Worm (Caenorhabditis elegans) whole organism, L4/young adult: ENCODE measurements around the gene C05D10.4.

Experiments
- W03F9.2 ChIP-seq: fragments of 150-350 bp; optimal IDR thresholded peaks from 2 replicates; lab custom pipeline; 2014; ENCODE audit warnings: missing biosample characterization, missing genetic modification characterization
- dao-5 ChIP-seq: sonication (generic microtip); optimal IDR thresholded peaks from 2 replicates; lab custom pipeline; 2016; ENCODE audit warnings: missing genotype, missing genetic modification characterization, moderate library complexity, missing compliant biosample characterization
- him-1 ChIP-seq: sonication (generic microtip); optimal IDR thresholded peaks from 2 replicates; lab custom pipeline; 2016; ENCODE audit warnings: missing genotype, missing genetic modification reagents, missing genetic modification characterization, missing compliant biosample characterization

Gene C05D10.4

DNA sequence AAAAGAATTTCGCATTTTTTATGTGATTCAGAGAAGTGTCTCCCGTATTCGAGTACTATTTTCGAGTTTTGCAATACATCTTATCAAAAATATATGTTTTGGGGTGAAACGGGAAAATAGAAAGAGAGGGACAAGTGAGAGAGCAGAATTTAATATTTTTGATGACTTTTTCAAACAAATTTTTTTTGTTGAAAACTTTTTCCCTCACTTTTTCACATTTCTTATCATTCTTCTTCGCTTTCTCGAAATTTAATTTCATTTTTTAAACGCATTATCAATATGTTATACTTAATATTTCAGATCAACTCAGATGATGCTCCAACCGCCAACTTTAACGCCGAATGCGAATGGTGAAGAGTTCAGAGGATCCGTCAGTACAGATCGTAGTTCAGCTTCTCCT, 22.4 kb downstream of the C05D10.4 start, which contains the start of gene attf-4:
TSS of gene attf-4 (plus strand) at position 301 of the 400 bp plus-strand sequence.
- no peak for TF ChIP-seq W03F9.2 (tag; lab: Kevin White, UChicago)
- TF ChIP-seq dao-5 = no peak
- TF ChIP-seq him-1 (tag; lab: Kevin White, UChicago) = no peak

DNA sequence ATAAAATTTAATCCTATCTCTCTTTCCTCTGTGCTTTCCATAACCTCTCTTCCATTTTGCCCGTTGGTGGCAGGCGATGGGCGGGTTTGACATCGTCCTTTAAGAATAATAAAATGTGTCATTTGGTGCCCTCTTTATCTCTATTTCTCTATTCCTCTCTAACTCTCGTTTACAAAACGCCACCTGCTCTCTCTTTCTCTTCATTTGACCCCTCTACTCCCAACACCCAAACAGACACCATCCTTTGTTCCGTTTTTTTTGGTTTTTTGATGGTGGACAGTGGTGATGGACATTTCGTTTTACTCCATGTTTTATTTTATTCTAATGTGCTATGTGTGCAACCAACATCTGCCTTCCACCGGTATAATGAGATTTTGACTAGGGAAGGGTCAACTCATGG, 23.7 kb downstream of the C05D10.4 start:
- TF ChIP-seq dao-5 (no peak), him-1 (tag; lab: Kevin White, UChicago) (no peak), W03F9.2 (tag; lab: Kevin White, UChicago) (no peak)

DNA sequence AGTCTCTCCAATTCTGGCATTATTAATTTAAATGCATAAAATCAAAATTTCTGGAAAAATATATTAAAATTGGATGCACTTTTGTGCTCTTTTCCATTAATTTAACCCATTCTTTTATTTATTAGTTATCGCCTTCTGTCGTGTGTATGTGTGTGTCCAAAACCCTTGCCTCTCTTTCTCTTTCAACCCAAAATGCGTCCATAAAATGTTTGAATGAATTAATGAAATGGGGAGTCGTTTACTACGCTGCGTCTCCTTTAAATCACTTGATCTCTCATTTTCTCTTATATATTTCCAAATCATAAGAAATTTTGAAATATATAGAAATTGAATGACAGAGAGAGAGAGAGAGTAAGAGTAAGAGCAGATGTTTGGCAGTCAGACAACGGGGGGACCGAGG, 24.7 kb downstream of the C05D10.4 start:
- no peak for TF ChIP-seq W03F9.2 (tag; lab: Kevin White, UChicago)
- no peak for TF ChIP-seq him-1 (tag; lab: Kevin White, UChicago)
- no peak for TF ChIP-seq dao-5

DNA sequence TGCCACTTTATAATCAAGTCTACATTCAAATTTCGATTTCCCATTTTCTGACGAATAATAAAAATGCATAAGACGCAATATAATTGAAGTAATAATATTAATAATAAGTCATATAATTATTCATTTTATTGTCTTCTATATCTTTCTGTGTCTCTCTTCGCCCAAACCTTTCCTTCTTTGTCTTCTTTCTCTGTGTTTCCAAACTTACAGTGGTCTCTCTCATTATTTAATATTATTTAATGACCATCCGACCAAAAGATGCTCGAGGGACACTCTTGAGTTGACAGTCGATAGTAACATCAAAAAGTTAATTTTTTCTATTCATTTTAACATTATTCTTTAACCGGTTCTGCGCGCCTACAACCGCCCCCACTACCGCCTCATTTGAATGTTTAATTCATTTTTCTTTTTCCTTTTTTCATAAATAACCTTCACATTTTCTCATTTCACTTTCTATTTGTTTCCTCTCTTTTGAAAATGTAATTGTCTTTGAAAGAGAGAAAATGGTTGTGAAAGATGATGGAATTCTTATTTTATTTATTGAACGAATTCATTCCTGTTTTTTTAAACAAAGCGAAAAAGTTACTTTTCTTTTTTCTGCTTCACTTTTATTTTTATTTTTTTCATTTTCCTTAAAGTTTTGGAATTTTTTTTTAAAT, 28.9 kb downstream of the C05D10.4 start:
- TF ChIP-seq W03F9.2 (tag; lab: Kevin White, UChicago) (no peak), him-1 (tag; lab: Kevin White, UChicago) (no peak), dao-5 (no peak)

DNA sequence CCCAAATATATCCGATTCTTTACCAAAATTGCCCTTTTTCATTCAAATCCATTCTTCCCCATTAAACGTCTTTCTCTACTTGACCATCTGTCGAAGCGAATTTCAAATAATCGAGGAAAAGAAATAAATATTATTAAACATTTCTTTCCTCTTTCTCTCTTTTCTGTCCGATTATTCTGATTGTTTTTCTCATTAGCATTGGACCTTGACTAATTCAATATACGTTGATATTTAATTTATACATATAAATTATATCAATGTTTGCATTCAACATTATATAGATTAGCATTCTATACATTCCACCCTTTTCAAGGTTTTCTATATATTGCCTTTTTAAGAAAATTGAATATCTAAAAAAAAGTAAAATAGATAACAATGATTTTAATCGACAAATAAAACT, 29.7 kb downstream of the C05D10.4 start:
- TF ChIP-seq him-1 (tag; lab: Kevin White, UChicago) (no peak), W03F9.2 (tag; lab: Kevin White, UChicago) (no peak), dao-5 (no peak)

DNA sequence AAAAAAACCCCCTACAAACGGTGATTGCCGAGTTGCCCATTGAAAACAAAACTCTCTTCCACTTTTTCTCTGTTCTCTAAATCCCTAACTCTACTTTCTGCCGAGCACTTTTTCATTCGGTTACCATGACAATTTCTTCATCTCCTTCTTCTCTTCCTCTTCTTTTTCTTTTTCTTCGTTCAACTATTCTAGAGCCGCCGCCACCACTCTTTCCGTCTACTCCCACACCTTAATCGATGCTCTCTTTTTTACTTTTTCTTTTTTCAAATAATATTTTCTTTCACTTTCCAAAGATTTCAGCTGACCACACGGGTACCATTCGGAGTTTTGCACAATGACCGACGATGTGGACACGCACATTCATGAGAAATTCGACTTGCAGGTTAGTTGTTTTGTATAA, 35.1 kb downstream of the C05D10.4 start, which contains the start of gene mapk-15:
TSS of gene mapk-15 (plus strand) at position 301 of the 400 bp plus-strand sequence.
- TF ChIP-seq him-1 (tag; lab: Kevin White, UChicago) (no peak), dao-5 (no peak), W03F9.2 (tag; lab: Kevin White, UChicago) (no peak)

DNA sequence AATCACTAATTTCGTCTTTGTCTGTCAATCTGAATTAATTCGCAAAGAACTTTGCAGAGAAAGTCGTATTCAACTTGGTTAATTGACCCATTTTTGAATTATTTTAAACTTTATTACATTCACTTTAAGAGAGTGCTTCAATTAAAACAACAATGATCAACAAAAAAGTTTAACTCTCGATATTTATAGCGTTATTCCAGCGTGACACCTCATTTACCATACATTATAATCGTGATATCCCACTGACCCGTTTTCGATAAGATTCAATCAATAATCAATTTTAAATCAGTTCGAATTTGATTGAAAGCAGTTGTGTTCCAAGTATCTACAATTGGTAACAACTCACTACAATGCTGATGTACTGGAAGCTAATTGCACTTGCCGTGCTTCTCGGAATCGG, 45.9 kb downstream of the C05D10.4 start, which contains the start of gene clc-10:
TSS of gene clc-10 (plus strand) at position 301 of the 400 bp plus-strand sequence.
- TF ChIP-seq dao-5 (no peak), W03F9.2 (tag; lab: Kevin White, UChicago) (no peak), him-1 (tag; lab: Kevin White, UChicago) (no peak)

DNA sequence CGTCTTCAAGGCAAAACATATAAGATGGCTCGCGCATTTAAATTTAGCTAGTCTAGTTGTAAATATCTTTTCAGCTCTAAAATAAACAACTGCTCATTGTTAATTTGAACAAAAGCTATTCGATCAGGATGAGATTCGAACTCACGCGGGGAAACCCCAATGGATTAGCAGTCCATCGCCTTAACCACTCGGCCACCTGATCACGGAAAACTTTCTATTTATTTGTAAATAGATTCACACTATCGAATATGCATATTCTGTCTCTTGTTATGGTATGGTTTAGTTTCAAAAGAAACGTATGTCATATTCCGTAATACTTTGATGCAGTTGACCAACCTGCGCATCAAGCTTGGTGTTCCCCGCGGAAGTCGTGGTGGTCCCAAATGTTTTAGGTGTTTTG, 46.5 kb downstream of the C05D10.4 start:
- TF ChIP-seq W03F9.2 (tag; lab: Kevin White, UChicago) (no peak), dao-5 (no peak), him-1 (tag; lab: Kevin White, UChicago) (no peak)

DNA sequence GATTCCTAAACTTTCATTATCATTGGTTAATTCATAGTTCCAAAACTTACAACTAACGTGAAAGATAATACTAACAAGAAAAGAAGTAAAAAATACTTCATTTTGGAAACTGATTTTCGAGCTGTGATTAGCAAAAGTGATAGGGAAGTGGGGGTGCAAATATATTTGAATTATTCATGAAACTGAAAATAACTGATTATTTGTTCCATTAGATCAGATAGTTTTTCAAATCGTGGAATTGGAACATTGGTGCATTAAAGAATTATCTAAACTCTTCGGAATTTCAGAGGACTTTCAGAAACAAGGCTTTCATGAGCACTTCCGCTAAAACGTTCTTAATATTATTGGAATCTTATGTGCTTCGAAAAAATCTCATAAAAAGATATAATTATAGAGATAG, 47.0 kb downstream of the C05D10.4 start, which contains the start of gene F40H6.5:
TSS of gene F40H6.5 (minus strand) at position 101 of the 400 bp plus-strand sequence.
- no peak for TF ChIP-seq W03F9.2 (tag; lab: Kevin White, UChicago)
- TF ChIP-seq dao-5 = no peak
- TF ChIP-seq him-1 (tag; lab: Kevin White, UChicago) = no peak

DNA sequence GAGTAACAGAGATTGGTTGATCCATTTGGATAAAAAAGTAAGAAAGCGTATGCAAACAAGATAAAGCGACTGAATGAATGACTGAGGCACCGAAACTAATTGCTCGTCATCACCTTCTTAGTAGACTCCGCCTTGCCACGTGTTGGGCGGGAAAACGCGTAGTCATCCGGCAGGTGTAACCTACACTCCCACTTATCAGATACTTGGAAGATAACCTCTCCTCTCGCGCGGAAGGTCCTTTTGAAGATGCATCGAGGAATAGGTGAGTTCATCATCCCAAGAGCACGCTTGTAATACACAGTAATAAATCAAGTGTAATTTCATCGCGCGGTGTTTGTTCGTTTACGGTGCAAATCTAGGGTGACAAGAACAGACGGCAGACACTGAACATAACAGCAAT, 55.8 kb downstream of the C05D10.4 start, which contains the start of gene tbx-11:
TSS of gene tbx-11 (minus strand) at position 101 of the 400 bp plus-strand sequence.
- TF ChIP-seq W03F9.2 (tag; lab: Kevin White, UChicago) = no peak
- no peak for TF ChIP-seq him-1 (tag; lab: Kevin White, UChicago)
- TF ChIP-seq dao-5 = no peak

DNA sequence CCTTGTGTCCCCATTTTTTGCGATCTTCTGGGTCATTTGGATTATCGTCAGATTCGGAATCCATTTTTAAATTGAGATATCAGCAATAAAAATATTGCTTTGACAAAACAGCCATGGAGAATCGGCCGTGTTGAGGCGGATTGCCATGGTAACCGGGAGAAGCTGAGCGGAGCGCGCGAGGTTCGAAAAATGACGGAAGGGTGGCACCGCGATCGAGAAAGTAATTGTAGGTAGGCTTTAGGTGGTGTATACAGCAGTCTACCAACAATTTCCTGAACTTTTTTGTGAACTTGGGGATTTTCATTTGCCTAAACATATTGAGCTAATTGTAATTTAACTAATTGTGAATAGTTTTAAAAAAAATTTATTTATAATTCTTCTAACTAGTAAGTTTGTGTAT, 63.3 kb downstream of the C05D10.4 start, which contains the start of gene ift-139:
TSS of gene ift-139 (minus strand) at position 101 of the 400 bp plus-strand sequence.
- TF ChIP-seq dao-5 (no peak), W03F9.2 (tag; lab: Kevin White, UChicago) (no peak), him-1 (tag; lab: Kevin White, UChicago) (no peak)
